Worm (Caenorhabditis elegans): ENCODE results near the gene srg-62.

ce11 chrV:2690948-2691347, 51.2 kb downstream of the srg-62 start:
- TF ChIP-seq klf-2 (GFP tag; conservative IDR thresholded peaks at IDR 0.05) (no peak), T22C8.4 (GFP tag; IDR thresholded peaks at IDR 0.05) (no peak), flt-1 (GFP tag; IDR thresholded peaks at IDR 0.05) (no peak), ref-1 (GFP tag; conservative IDR thresholded peaks at IDR 0.05) (no peak), ztf-23 (GFP tag; IDR thresholded peaks at IDR 0.05) (no peak)

Measured in whole organism, midembryonic.